Fruit fly (Drosophila melanogaster) whole organism, embryonic: ENCODE results near the gene CG9737.

Experiments
- B-H1 ChIP-seq: fragments of 200-800 bp; sonication (Bioruptor generic); IDR thresholded peaks from 3 replicates; pipeline ENCODE4 v1.3.6; 2022; ENCODE audit warnings: missing biosample characterization, missing genetic modification characterization
- Bteb2 ChIP-seq: fragments of 200-800 bp; sonication (Bioruptor generic); optimal IDR thresholded peaks from 2 replicates; lab custom pipeline; 2016; ENCODE audit warnings: missing biosample characterization, missing genetic modification characterization
- CG10147 ChIP-seq: fragments of 200-800 bp; sonication (Bioruptor generic); optimal IDR thresholded peaks from 2 replicates; lab custom pipeline; 2019; ENCODE audit warnings: missing biosample characterization, mild to moderate bottlenecking, missing genetic modification characterization, moderate library complexity
- CG10267 ChIP-seq: fragments of 200-800 bp; sonication (Bioruptor generic); optimal IDR thresholded peaks from 2 replicates; lab custom pipeline; 2018; ENCODE audit warnings: missing biosample characterization, mild to moderate bottlenecking, missing genetic modification characterization, moderate library complexity
- CG10959 ChIP-seq: fragments of 200-800 bp; sonication (Bioruptor generic); IDR thresholded peaks from 2 replicates; pipeline ENCODE4 v1.3.6; 2022; ENCODE audit warnings: missing biosample characterization, missing genetic modification characterization
- CG11456 ChIP-seq: fragments of 200-800 bp; sonication (Bioruptor generic); IDR thresholded peaks from 3 replicates; pipeline ENCODE4 v1.3.6; 2022; ENCODE audit warnings: missing biosample characterization, missing genetic modification characterization
- CG11695 ChIP-seq: fragments of 200-800 bp; sonication (Bioruptor generic); IDR thresholded peaks from 3 replicates; pipeline ENCODE4 v1.3.6; 2022; ENCODE audit warnings: missing biosample characterization, missing genetic modification characterization
- CG14441 ChIP-seq: fragments of 200-800 bp; sonication (Bioruptor generic); IDR thresholded peaks from 2 replicates; pipeline ENCODE4 v1.3.6; 2022; ENCODE audit warnings: missing biosample characterization, missing genetic modification characterization
- CG15011 ChIP-seq: fragments of 200-800 bp; sonication (Bioruptor generic); optimal IDR thresholded peaks from 3 replicates; lab custom pipeline; 2018; ENCODE audit warnings: missing biosample characterization, mild to moderate bottlenecking, missing genetic modification characterization
- CG15269 ChIP-seq: fragments of 200-800 bp; sonication (Bioruptor generic); optimal IDR thresholded peaks from 2 replicates; lab custom pipeline; 2018; ENCODE audit warnings: missing biosample characterization, mild to moderate bottlenecking, missing genetic modification characterization, moderate library complexity
- CG15601 ChIP-seq: fragments of 200-800 bp; sonication (Bioruptor generic); optimal IDR thresholded peaks from 3 replicates; lab custom pipeline; 2019; ENCODE audit warnings: missing biosample characterization, mild to moderate bottlenecking, missing genetic modification characterization, moderate library complexity
- CG1602 ChIP-seq: fragments of 200-800 bp; sonication (Bioruptor generic); optimal IDR thresholded peaks from 3 replicates; lab custom pipeline; 2016; ENCODE audit warnings: missing biosample characterization, missing genetic modification characterization
- CG17361 ChIP-seq: fragments of 200-800 bp; sonication (Bioruptor generic); IDR thresholded peaks from 3 replicates; pipeline ENCODE4 v1.3.6; 2022; ENCODE audit warnings: missing biosample characterization, missing genetic modification characterization
- CG2202 ChIP-seq: fragments of 200-800 bp; sonication (Bioruptor generic); optimal IDR thresholded peaks from 2 replicates; lab custom pipeline; 2018; ENCODE audit warnings: missing biosample characterization, mild to moderate bottlenecking, missing genetic modification characterization
- CG2678 ChIP-seq: fragments of 200-800 bp; sonication (Bioruptor generic); optimal IDR thresholded peaks from 3 replicates; lab custom pipeline; 2019; ENCODE audit warnings: missing biosample characterization, mild to moderate bottlenecking, missing genetic modification characterization, moderate library complexity
- CG30403 ChIP-seq: fragments of 200-800 bp; sonication (Bioruptor generic); optimal IDR thresholded peaks from 3 replicates; lab custom pipeline; 2016; ENCODE audit warnings: missing biosample characterization, missing genetic modification characterization
- CG4282 ChIP-seq: fragments of 200-800 bp; sonication (Bioruptor generic); optimal IDR thresholded peaks from 2 replicates; lab custom pipeline; 2016; ENCODE audit warnings: missing biosample characterization, missing genetic modification characterization
- CG43689 ChIP-seq: fragments of 200-800 bp; sonication (Bioruptor generic); IDR thresholded peaks from 2 replicates; pipeline ENCODE4 v1.3.6; 2022; ENCODE audit warnings: missing biosample characterization, missing genetic modification characterization
- CG4707 ChIP-seq: fragments of 200-800 bp; sonication (Bioruptor generic); optimal IDR thresholded peaks from 2 replicates; lab custom pipeline; 2018; ENCODE audit warnings: missing biosample characterization, mild to moderate bottlenecking, missing genetic modification characterization, moderate library complexity
- CG8290 ChIP-seq, 3 experiments: fragments of 200-800 bp; sonication (Bioruptor generic); optimal IDR thresholded peaks; 2 replicates each; lab custom pipeline; 2016 to 2019; ENCODE audit warnings: missing biosample characterization in 3 of 3, missing genetic modification characterization in 3 of 3, mild to moderate bottlenecking in 2 of 3, moderate library complexity in 1 of 3
- CG9817 ChIP-seq: fragments of 200-800 bp; sonication (Bioruptor generic); optimal IDR thresholded peaks from 2 replicates; lab custom pipeline; 2018; ENCODE audit warnings: missing biosample characterization, mild to moderate bottlenecking, missing genetic modification characterization, moderate library complexity
- Dad ChIP-seq: fragments of 200-800 bp; sonication (Bioruptor generic); optimal IDR thresholded peaks from 3 replicates; lab custom pipeline; 2016; ENCODE audit warnings: missing biosample characterization, missing genetic modification characterization
- Dip2 ChIP-seq: fragments of 200-800 bp; sonication (Bioruptor generic); IDR thresholded peaks from 2 replicates; pipeline ENCODE4 v1.3.6; 2022; ENCODE audit warnings: missing biosample characterization, missing genetic modification characterization
- Dp ChIP-seq: fragments of 200-800 bp; sonication (Bioruptor generic); optimal IDR thresholded peaks from 2 replicates; lab custom pipeline; 2018; ENCODE audit warnings: missing biosample characterization, mild to moderate bottlenecking, missing genetic modification characterization, moderate library complexity
- Dref ChIP-seq: fragments of 200-800 bp; sonication (Bioruptor generic); IDR thresholded peaks from 2 replicates; pipeline ENCODE4 v1.3.6; 2022; ENCODE audit warnings: missing biosample characterization, missing genetic modification characterization
- Eip74EF ChIP-seq, 2 experiments: fragments of 200-800 bp in 1 of 2; fragments of >200 bp in 1 of 2; sonication (Bioruptor generic) in 1 of 2; optimal IDR thresholded peaks; 2 replicates each; lab custom pipeline; 2017 to 2019; ENCODE audit warnings: missing biosample characterization in 2 of 2, missing genetic modification characterization in 2 of 2, mild to moderate bottlenecking in 1 of 2, moderate library complexity in 1 of 2
- Hand ChIP-seq: fragments of 200-800 bp; sonication (Bioruptor generic); optimal IDR thresholded peaks from 2 replicates; lab custom pipeline; 2017; ENCODE audit warnings: mild to moderate bottlenecking, missing biosample characterization, missing genetic modification reagents, missing genetic modification characterization
- HmgD ChIP-seq: fragments of 200-800 bp; sonication (Bioruptor generic); optimal IDR thresholded peaks from 3 replicates; lab custom pipeline; 2016; ENCODE audit warnings: missing biosample characterization, missing genetic modification characterization
- Hmr ChIP-seq: fragments of 200-800 bp; sonication (Bioruptor generic); optimal IDR thresholded peaks from 3 replicates; lab custom pipeline; 2017; ENCODE audit warnings: mild to moderate bottlenecking, missing biosample characterization, missing genetic modification reagents, missing genetic modification characterization
- Jarid2 ChIP-seq: fragments of 200-800 bp; sonication (Bioruptor generic); optimal IDR thresholded peaks from 3 replicates; lab custom pipeline; 2017; ENCODE audit warnings: mild to moderate bottlenecking, missing biosample characterization, missing genetic modification reagents, missing genetic modification characterization
- Mrtf ChIP-seq: fragments of 200-800 bp; sonication (Bioruptor generic); IDR thresholded peaks from 3 replicates; pipeline ENCODE4 v1.3.6; 2022; ENCODE audit warnings: missing biosample characterization, missing genetic modification characterization
- Myb ChIP-seq: fragments of 200-800 bp; sonication (Bioruptor generic); optimal IDR thresholded peaks from 2 replicates; lab custom pipeline; 2016; ENCODE audit warnings: missing biosample characterization, missing genetic modification characterization
- Nf-YB ChIP-seq: fragments of 200-800 bp; sonication (Bioruptor generic); optimal IDR thresholded peaks from 3 replicates; lab custom pipeline; 2019; ENCODE audit warnings: missing biosample characterization, mild to moderate bottlenecking, missing genetic modification characterization, moderate library complexity
- Rfx ChIP-seq: fragments of 200-800 bp; sonication (Bioruptor generic); IDR thresholded peaks from 2 replicates; pipeline ENCODE4 v1.3.6; 2022; ENCODE audit warnings: missing biosample characterization, missing genetic modification characterization
- Spps ChIP-seq: fragments of 200-800 bp; sonication (Bioruptor generic); optimal IDR thresholded peaks from 2 replicates; lab custom pipeline; 2018; ENCODE audit warnings: missing biosample characterization, mild to moderate bottlenecking, missing genetic modification characterization
- Trl ChIP-seq, 3 experiments: fragments of >200 bp in 2 of 3; fragments of 200-800 bp in 1 of 3; sonication (Bioruptor generic) in 1 of 3; optimal IDR thresholded peaks; 2 replicates in 1 of 3; 3 replicates in 2 of 3; lab custom pipeline; 2016 to 2017; ENCODE audit warnings: missing biosample characterization in 1 of 3, missing genetic modification characterization in 1 of 3
- cato ChIP-seq: fragments of 200-800 bp; sonication (Bioruptor generic); optimal IDR thresholded peaks from 2 replicates; lab custom pipeline; 2016; ENCODE audit warnings: missing biosample characterization, missing genetic modification characterization, borderline replicate concordance
- da ChIP-seq: fragments of 200-800 bp; sonication (Bioruptor generic); optimal IDR thresholded peaks from 2 replicates; lab custom pipeline; 2016; ENCODE audit warnings: missing biosample characterization, missing genetic modification characterization
- dan ChIP-seq: fragments of 200-800 bp; sonication (Bioruptor generic); IDR thresholded peaks from 2 replicates; pipeline ENCODE4 v1.3.6; 2022; ENCODE audit warnings: missing biosample characterization, missing genetic modification characterization
- dpn ChIP-seq, 2 experiments: fragments of 200-800 bp; sonication (Bioruptor generic); optimal IDR thresholded peaks; 3 replicates each; lab custom pipeline; 2016; ENCODE audit warnings: missing biosample characterization in 2 of 2, missing genetic modification characterization in 2 of 2
- fd64A ChIP-seq: fragments of 200-800 bp; sonication (Bioruptor generic); optimal IDR thresholded peaks from 3 replicates; lab custom pipeline; 2018; ENCODE audit warnings: missing biosample characterization, mild to moderate bottlenecking, missing genetic modification characterization
- fru ChIP-seq: fragments of >200 bp; optimal IDR thresholded peaks from 2 replicates; lab custom pipeline; 2017
- lmd ChIP-seq: fragments of 200-800 bp; sonication (Bioruptor generic); IDR thresholded peaks from 2 replicates; pipeline ENCODE4 v1.3.6; 2022; ENCODE audit warnings: missing biosample characterization, missing genetic modification characterization
- luna ChIP-seq: fragments of 200-800 bp; sonication (Bioruptor generic); optimal IDR thresholded peaks from 2 replicates; lab custom pipeline; 2016; ENCODE audit warnings: missing biosample characterization, missing genetic modification characterization
- psq ChIP-seq: fragments of 200-800 bp; sonication (Bioruptor generic); optimal IDR thresholded peaks from 2 replicates; lab custom pipeline; 2017; ENCODE audit warnings: missing biosample characterization, missing genetic modification characterization
- sim ChIP-seq: fragments of 200-800 bp; sonication (Bioruptor generic); IDR thresholded peaks from 2 replicates; pipeline ENCODE4 v1.3.6; 2022; ENCODE audit warnings: missing biosample characterization, missing genetic modification characterization
- tgo ChIP-seq: fragments of 200-800 bp; sonication (Bioruptor generic); IDR thresholded peaks from 3 replicates; pipeline ENCODE4 v1.3.6; 2022; ENCODE audit warnings: missing biosample characterization, missing genetic modification characterization
- ttk ChIP-seq: fragments of 200-800 bp; sonication (Bioruptor generic); IDR thresholded peaks from 2 replicates; pipeline ENCODE4 v2.1.2; 2022; ENCODE audit warnings: missing biosample characterization, missing genetic modification characterization
- vfl ChIP-seq: fragments of 200-800 bp; sonication (Bioruptor generic); optimal IDR thresholded peaks from 2 replicates; lab custom pipeline; 2016; ENCODE audit warnings: missing biosample characterization, missing genetic modification characterization

The CG9737 gene

dm6 chr3R:30208766-30209484 lies 34.2 kb downstream of the CG9737 start, which contains the start of gene RpS7 (continued):
- TF ChIP-seq dpn (GFP tag; optimal IDR thresholded peaks at IDR 0.05; lab: Kevin White, UChicago) (peak; percentile 26 to 27), psq (no peak), Dp (GFP tag; lab: Kevin White, UChicago) (peak; percentile 48), fru (lab: Kevin White, UChicago) (no peak), CG4282 (GFP tag; lab: Kevin White, UChicago) (no peak), cato (GFP tag; lab: Kevin White, UChicago) (peak; percentile 20), B-H1 (GFP tag; lab: Robert Waterston, UW) (peak; percentile 45; the same call in 2 of the 3 replicates), Jarid2 (GFP tag; lab: Kevin White, UChicago) (peak; percentile 44), CG43689 (peak; percentile 57; the same call in 1 of the 2 replicates), CG9817 (tag; lab: Kevin White, UChicago) (peak; percentile 56), HmgD (GFP tag; lab: Kevin White, UChicago) (no peak), CG15601 (tag; lab: Kevin White, UChicago) (peak; percentile 62), CG11695 (peak; percentile 79), Mrtf (GFP tag; lab: Robert Waterston, UW) (no peak; the same call in 2 of the 3 replicates), CG30403 (GFP tag; lab: Kevin White, UChicago) (peak; percentile 61), da (no peak), CG15269 (tag; lab: Kevin White, UChicago) (peak; percentile 75), CG17361 (peak; percentile 92), Rfx (GFP tag; lab: Robert Waterston, UW) (peak; percentile 84), CG2678 (tag; lab: Kevin White, UChicago) (peak; percentile 60), CG8290 (GFP tag; optimal IDR thresholded peaks at IDR 0.05; lab: Kevin White, UChicago) (peak; percentile 27), CG8290 (tag; optimal IDR thresholded peaks at IDR 0.05; lab: Kevin White, UChicago) (peak; percentile 8 to 79), CG10267 (tag; lab: Kevin White, UChicago) (peak; percentile 64), CG2202 (tag; lab: Kevin White, UChicago) (peak; percentile 76), vfl (GFP tag; lab: Kevin White, UChicago) (no peak), tgo (GFP tag; lab: Robert Waterston, UW) (peak; percentile 66), CG11456 (peak; percentile 91), Hmr (GFP tag; lab: Kevin White, UChicago) (peak; percentile 85), luna (GFP tag; lab: Kevin White, UChicago) (peak; percentile 34), sim (GFP tag; lab: Robert Waterston, UW) (peak; percentile 60; the same call in 1 of the 2 replicates), lmd (peak; percentile 55), ttk (peak; percentile 58; the same call in 1 of the 2 replicates), Eip74EF (GFP tag; optimal IDR thresholded peaks at IDR 0.05; lab: Kevin White, UChicago) (peak in 1 of 2 experiments; percentile 75), CG10147 (GFP tag; lab: Kevin White, UChicago) (peak; percentile 49), CG1602 (no peak), Bteb2 (peak; percentile 21), Hand (GFP tag; lab: Kevin White, UChicago) (peak; percentile 69), Myb (GFP tag; lab: Kevin White, UChicago) (peak; percentile 89), CG4707 (GFP tag; lab: Kevin White, UChicago) (peak; percentile 85), Dad (peak; percentile 26), dan (GFP tag; lab: Robert Waterston, UW) (no peak), Dip2 (no peak), CG15011 (GFP tag; lab: Kevin White, UChicago) (peak; percentile 35), fd64A (GFP tag; lab: Kevin White, UChicago) (peak; percentile 79), Trl (optimal IDR thresholded peaks at IDR 0.05; lab: Kevin White, UChicago) (no peak), Trl (GFP tag; optimal IDR thresholded peaks at IDR 0.05; lab: Kevin White, UChicago) (peak; percentile 24), CG10959 (GFP tag; lab: Robert Waterston, UW) (peak; percentile 59), Nf-YB (GFP tag; lab: Kevin White, UChicago) (peak; percentile 49), CG14441 (GFP tag; lab: Robert Waterston, UW) (peak; percentile 57), Dref (GFP tag; lab: Robert Waterston, UW) (peak; percentile 82), Spps (tag; lab: Kevin White, UChicago) (peak; percentile 52)
